Fruit fly (Drosophila melanogaster) whole organism: ENCODE data around the gene TotM.

ENCODE experiments used
- CG8478 ChIP-seq: fragments of >200 bp; optimal IDR thresholded peaks from 2 replicates; lab custom pipeline; 2018; ENCODE audit warnings: inconsistent platforms
- Dll ChIP-seq: fragments of >200 bp; optimal IDR thresholded peaks from 2 replicates; lab custom pipeline; 2017
- EcR ChIP-seq, 2 experiments: fragments of >200 bp; optimal IDR thresholded peaks; 2 replicates each; lab custom pipeline; 2017; ENCODE audit warnings: missing biosample characterization in 2 of 2, missing genetic modification characterization in 2 of 2, missing genetic modification reagents in 2 of 2
- pan ChIP-seq: fragments of >200 bp; optimal IDR thresholded peaks from 2 replicates; lab custom pipeline; 2017
- psq ChIP-seq: fragments of >200 bp; optimal IDR thresholded peaks from 2 replicates; lab custom pipeline; 2017
- usp ChIP-seq: fragments of >200 bp; optimal IDR thresholded peaks from 2 replicates; lab custom pipeline; 2017; ENCODE audit warnings: missing biosample characterization, missing genetic modification characterization, mixed read lengths

DNA sequence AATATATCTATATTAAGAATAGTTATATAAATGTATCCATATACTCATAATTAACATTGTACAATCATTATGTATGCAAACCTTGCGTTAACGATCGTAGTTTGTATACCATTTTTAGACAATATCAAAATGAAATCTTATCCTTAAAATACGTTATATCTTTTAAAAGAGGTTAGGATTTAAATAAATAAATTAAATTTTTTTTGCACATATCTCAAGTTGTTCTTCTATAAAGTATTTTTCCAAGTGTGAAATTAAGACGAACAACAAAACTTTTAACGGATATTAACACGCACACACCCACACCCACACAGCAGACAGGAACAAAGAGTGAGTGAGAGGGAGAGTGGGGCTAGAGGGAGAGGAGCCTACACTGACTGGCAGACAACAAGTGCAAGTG, 39.7 kb upstream of the TotM start:
- no peak for TF ChIP-seq Dll (lab: Kevin White, UChicago)
- no peak for TF ChIP-seq psq
- TF ChIP-seq EcR (GFP tag; optimal IDR thresholded peaks at IDR 0.05; lab: Kevin White, UChicago): no peak
- no peak for TF ChIP-seq CG8478 (lab: Kevin White, UChicago)
- TF ChIP-seq usp (GFP tag; lab: Kevin White, UChicago): no peak
- TF ChIP-seq pan (lab: Kevin White, UChicago): no peak
